Worm (Caenorhabditis elegans): Measurements from ENCODE around the gene hmg-11.
A peak's percentile ranks its signal among the peaks of the same experiment; 100 is the strongest.

Gene hmg-11

ce11 chrII:4698266-4698771 lies 25.4 kb downstream of the hmg-11 start, which contains the start of the genes rpn-5 and scc-1 (continued):
- TF ChIP-seq ZK185.1 (tag; optimal IDR thresholded peaks at IDR 0.05; ENCODE audit: poor library complexity, severe bottlenecking) (no peak), hrde-1 (tag; optimal IDR thresholded peaks at IDR 0.05; ENCODE audit: borderline replicate concordance) (no peak), egl-18 (GFP tag; IDR thresholded peaks at IDR 0.05) (no peak), F52B5.7 (tag; optimal IDR thresholded peaks at IDR 0.05) (no peak), ceh-100 (GFP tag; IDR thresholded peaks at IDR 0.05) (no peak; the same call in 1 of the 2 replicates), snpc-1.1 (tag; optimal IDR thresholded peaks at IDR 0.05; ENCODE audit: insufficient read depth) (peak; percentile 2), nhr-27 (tag; optimal IDR thresholded peaks at IDR 0.05) (no peak), F57C9.4 (tag; optimal IDR thresholded peaks at IDR 0.05) (no peak), let-526 (GFP tag; IDR thresholded peaks at IDR 0.05) (no peak), lin-54 (GFP tag; optimal IDR thresholded peaks at IDR 0.05) (peak; percentile 79), madf-10 (tag; optimal IDR thresholded peaks at IDR 0.05) (no peak), bed-2 (GFP tag; IDR thresholded peaks at IDR 0.05) (no peak)

DNA sequence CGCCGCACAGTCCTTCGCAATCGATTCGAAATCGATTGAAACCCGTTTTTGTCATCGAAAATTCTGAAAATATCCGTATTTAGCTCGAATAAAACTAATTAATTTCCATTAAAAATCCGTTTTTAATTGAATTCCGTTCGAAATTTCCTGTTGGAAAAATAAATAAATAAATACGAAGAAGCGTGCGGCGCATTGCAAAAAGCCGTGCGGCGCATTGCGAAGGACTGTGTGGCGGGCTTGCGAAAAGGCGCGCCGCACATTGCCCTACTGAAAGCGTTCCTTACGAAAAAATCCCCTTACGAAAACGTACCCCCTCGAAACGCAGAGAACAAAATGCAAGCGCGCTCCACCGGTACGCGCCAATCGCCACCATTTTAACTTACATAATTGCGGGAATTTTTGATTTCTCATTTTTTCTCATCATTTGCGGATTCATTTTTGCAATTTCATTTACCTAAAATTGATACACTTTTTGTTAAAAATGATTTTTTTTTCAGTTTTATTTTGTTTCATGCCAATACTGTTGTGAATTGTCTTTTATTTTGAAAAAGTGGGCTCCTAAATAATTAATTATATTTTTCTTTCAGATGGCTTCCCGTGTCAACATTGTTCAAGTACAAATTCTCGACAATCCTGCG lies 28.7 kb downstream of the hmg-11 start, which contains the start of gene unc-85:
TSS of gene unc-85 (plus strand) at position 588 of the 638 bp plus-strand sequence.
- peak; percentile 56 for TF ChIP-seq unc-130 (GFP tag; optimal IDR thresholded peaks at IDR 0.05)
- TF ChIP-seq B0336.3 (GFP tag; IDR thresholded peaks at IDR 0.05): peak; percentile 69
- peak; percentile 88 for TF ChIP-seq dpl-1 (GFP tag; optimal IDR thresholded peaks at IDR 0.05)
- TF ChIP-seq let-526 (GFP tag; IDR thresholded peaks at IDR 0.05): peak; percentile 82
- peak; percentile 99 for TF ChIP-seq mcd-1 (GFP tag; IDR thresholded peaks at IDR 0.05)
- TF ChIP-seq zfh-2 (GFP tag; conservative IDR thresholded peaks at IDR 0.05): peak; percentile 78
- peak; percentile 34 for TF ChIP-seq nhr-90 (tag; optimal IDR thresholded peaks at IDR 0.05)
- peak; percentile 28 for TF ChIP-seq die-1 (tag; optimal IDR thresholded peaks at IDR 0.05)
- peak; percentile 57 for TF ChIP-seq nhr-80 (tag; optimal IDR thresholded peaks at IDR 0.05)
- peak; percentile 94 for TF ChIP-seq bed-2 (GFP tag; IDR thresholded peaks at IDR 0.05)
- TF ChIP-seq Y95B8A.8 (GFP tag; IDR thresholded peaks at IDR 0.05): peak; percentile 99
- TF ChIP-seq let-607 (tag; optimal IDR thresholded peaks at IDR 0.05): peak in 1 of 2 experiments; percentile 74
- peak; percentile 91 for TF ChIP-seq Y67H2A.10 (GFP tag; conservative IDR thresholded peaks at IDR 0.05)
- peak; percentile 78 for TF ChIP-seq cebp-1 (GFP tag; IDR thresholded peaks at IDR 0.05)
- TF ChIP-seq cebp-1 (tag; optimal IDR thresholded peaks at IDR 0.05): peak; percentile 79
- TF ChIP-seq Y53G8AR.9 (GFP tag; conservative IDR thresholded peaks at IDR 0.05): peak; percentile 94
- peak; percentile 81 for TF ChIP-seq tlf-1 (GFP tag; optimal IDR thresholded peaks at IDR 0.05)
- TF ChIP-seq madf-10 (tag; optimal IDR thresholded peaks at IDR 0.05): peak; percentile 44
- TF ChIP-seq ztf-25 (GFP tag; IDR thresholded peaks at IDR 0.05): peak; percentile 93
- peak; percentile 97 for TF ChIP-seq ekl-4 (GFP tag; IDR thresholded peaks at IDR 0.05)
- peak; percentile 79 for TF ChIP-seq lsl-1 (GFP tag; optimal IDR thresholded peaks at IDR 0.05)
- peak; percentile 45 for TF ChIP-seq F23B12.7 (tag; optimal IDR thresholded peaks at IDR 0.05; ENCODE audit: insufficient read depth)
- peak; percentile 54 to 70 (median 60) for TF ChIP-seq lin-35 (GFP tag; optimal IDR thresholded peaks at IDR 0.05)
- peak; percentile 99 for TF ChIP-seq dox-1 (GFP tag; IDR thresholded peaks at IDR 0.05)
- peak; percentile 36 for TF ChIP-seq snpc-1.3 (tag; optimal IDR thresholded peaks at IDR 0.05; ENCODE audit: insufficient read depth)
- peak; percentile 96 for TF ChIP-seq rcor-1 (GFP tag; IDR thresholded peaks at IDR 0.05)
- TF ChIP-seq lin-26 (GFP tag; IDR thresholded peaks at IDR 0.05): peak; percentile 79
- TF ChIP-seq ceh-27 (GFP tag; optimal IDR thresholded peaks at IDR 0.05): peak; percentile 70
- peak; percentile 100 for TF ChIP-seq ceh-91 (GFP tag; IDR thresholded peaks at IDR 0.05)
- peak; percentile 88 for TF ChIP-seq K11D2.4 (GFP tag; IDR thresholded peaks at IDR 0.05)
- peak; percentile 90 for TF ChIP-seq attf-5 (GFP tag; optimal IDR thresholded peaks at IDR 0.05)
- peak; percentile 97 for TF ChIP-seq ceh-100 (GFP tag; IDR thresholded peaks at IDR 0.05)
- TF ChIP-seq lir-1 (GFP tag; conservative IDR thresholded peaks at IDR 0.05): peak; percentile 86
- TF ChIP-seq K12H6.12 (tag; optimal IDR thresholded peaks at IDR 0.05): peak; percentile 2
- peak; percentile 97 for TF ChIP-seq madf-8 (GFP tag; conservative IDR thresholded peaks at IDR 0.05)
- peak; percentile 32 for TF ChIP-seq ZK185.1 (tag; optimal IDR thresholded peaks at IDR 0.05; ENCODE audit: poor library complexity, severe bottlenecking)
- peak; percentile 98 for TF ChIP-seq B0019.2 (GFP tag; conservative IDR thresholded peaks at IDR 0.05)

Data from whole organism, young adult.